Fruit fly (Drosophila melanogaster) whole organism, pupa: ENCODE data around the gene Snoo.
A peak's percentile ranks its signal among the peaks of the same experiment; 100 is the strongest.

Source experiments
- CG10348 ChIP-seq: fragments of 200-800 bp; sonication (Bioruptor generic); IDR thresholded peaks from 2 replicates; pipeline ENCODE4 v1.3.6; 2022; ENCODE audit warnings: missing biosample characterization, missing genetic modification characterization
- CG12605 ChIP-seq: fragments of 200-800 bp; sonication (Bioruptor generic); IDR thresholded peaks from 2 replicates; pipeline ENCODE4 v1.3.6; 2022; ENCODE audit warnings: missing biosample characterization, missing genetic modification characterization
- CG13204 ChIP-seq: fragments of 200-800 bp; sonication (Bioruptor generic); optimal IDR thresholded peaks from 2 replicates; lab custom pipeline; 2018; ENCODE audit warnings: missing biosample characterization, mild to moderate bottlenecking, missing genetic modification characterization, moderate library complexity
- CG14655 ChIP-seq: fragments of 200-800 bp; sonication (Bioruptor generic); optimal IDR thresholded peaks from 3 replicates; lab custom pipeline; 2017; ENCODE audit warnings: mild to moderate bottlenecking, missing biosample characterization, missing genetic modification reagents, missing genetic modification characterization
- CG15710 ChIP-seq: fragments of 200-800 bp; sonication (Bioruptor generic); optimal IDR thresholded peaks from 2 replicates; lab custom pipeline; 2018; ENCODE audit warnings: missing biosample characterization, mild to moderate bottlenecking, missing genetic modification characterization, moderate library complexity
- CG17806 ChIP-seq: fragments of 200-800 bp; sonication (Bioruptor generic); optimal IDR thresholded peaks from 2 replicates; lab custom pipeline; 2018; ENCODE audit warnings: missing biosample characterization, mild to moderate bottlenecking, missing genetic modification characterization, moderate library complexity
- CG32121 ChIP-seq: fragments of 200-800 bp; sonication (Bioruptor generic); IDR thresholded peaks from 2 replicates; pipeline ENCODE4 v1.3.6; 2022; ENCODE audit warnings: missing biosample characterization, missing genetic modification characterization
- CG34367 ChIP-seq: fragments of 200-800 bp; sonication (Bioruptor generic); optimal IDR thresholded peaks from 2 replicates; lab custom pipeline; 2018; ENCODE audit warnings: missing biosample characterization, mild to moderate bottlenecking, missing genetic modification characterization
- CG4496 ChIP-seq: fragments of 200-800 bp; sonication (Bioruptor generic); IDR thresholded peaks from 3 replicates; pipeline ENCODE4 v1.3.6; 2022; ENCODE audit warnings: missing biosample characterization, missing genetic modification characterization
- CG8159 ChIP-seq: fragments of 200-800 bp; sonication (Bioruptor generic); optimal IDR thresholded peaks from 3 replicates; lab custom pipeline; 2018; ENCODE audit warnings: missing biosample characterization, mild to moderate bottlenecking, missing genetic modification characterization, moderate library complexity
- CG8301 ChIP-seq: fragments of 200-800 bp; sonication (Bioruptor generic); optimal IDR thresholded peaks from 2 replicates; lab custom pipeline; 2018; ENCODE audit warnings: missing biosample characterization, mild to moderate bottlenecking, missing genetic modification characterization
- CG9948 ChIP-seq: fragments of 200-800 bp; sonication (Bioruptor generic); optimal IDR thresholded peaks from 2 replicates; lab custom pipeline; 2018; ENCODE audit warnings: missing biosample characterization, mild to moderate bottlenecking, missing genetic modification characterization, moderate library complexity
- D1 ChIP-seq: fragments of 200-800 bp; sonication (Bioruptor generic); optimal IDR thresholded peaks from 2 replicates; lab custom pipeline; 2018; ENCODE audit warnings: missing biosample characterization, mild to moderate bottlenecking, missing genetic modification characterization, moderate library complexity
- EcR ChIP-seq: fragments of 200-800 bp; sonication (Bioruptor generic); optimal IDR thresholded peaks from 3 replicates; lab custom pipeline; 2019; ENCODE audit warnings: missing biosample characterization, missing genetic modification characterization, mild to moderate bottlenecking, moderate library complexity, missing genetic modification reagents
- Ets98B ChIP-seq: fragments of 200-800 bp; sonication (Bioruptor generic); IDR thresholded peaks from 2 replicates; pipeline ENCODE4 v1.3.6; 2022; ENCODE audit warnings: missing biosample characterization, missing genetic modification characterization
- Pif1A ChIP-seq: fragments of 200-800 bp; sonication (Bioruptor generic); optimal IDR thresholded peaks from 3 replicates; lab custom pipeline; 2016; ENCODE audit warnings: missing biosample characterization, missing genetic modification characterization
- Pif1B ChIP-seq: fragments of 200-800 bp; sonication (Bioruptor generic); optimal IDR thresholded peaks from 3 replicates; lab custom pipeline; 2016; ENCODE audit warnings: missing biosample characterization, missing genetic modification characterization
- Snoo ChIP-seq: fragments of 200-800 bp; sonication (Bioruptor generic); optimal IDR thresholded peaks from 3 replicates; lab custom pipeline; 2017; ENCODE audit warnings: missing biosample characterization, mild to moderate bottlenecking, missing genetic modification characterization, inconsistent platforms
- fd96Ca ChIP-seq: fragments of 200-800 bp; sonication (Bioruptor generic); IDR thresholded peaks from 3 replicates; pipeline ENCODE4 v1.3.6; 2022; ENCODE audit warnings: missing biosample characterization, missing genetic modification characterization
- gl ChIP-seq: fragments of 200-800 bp; sonication (Bioruptor generic); optimal IDR thresholded peaks from 2 replicates; lab custom pipeline; 2018; ENCODE audit warnings: missing biosample characterization, mild to moderate bottlenecking, missing genetic modification characterization
- rn ChIP-seq: fragments of 200-800 bp; sonication (Bioruptor generic); IDR thresholded peaks from 2 replicates; pipeline ENCODE4 v1.3.6; 2022; ENCODE audit warnings: missing biosample characterization, missing genetic modification characterization

Snoo gene

dm6 chr2L:7911209-7911859, 72.7 kb downstream of the Snoo start:
- TF ChIP-seq gl (tag; lab: Kevin White, UChicago) (no peak), CG4496 (GFP tag; lab: Robert Waterston, UW) (0 out of 3 replicates have a peak, but pooled peaks have one; percentile 25), Pif1B (no peak), Snoo (peak; percentile 42), CG8159 (tag; lab: Kevin White, UChicago) (peak; percentile 39), CG12605 (GFP tag; lab: Robert Waterston, UW) (no peak), EcR (peak; percentile 92), CG10348 (GFP tag; lab: Robert Waterston, UW) (no peak), CG14655 (GFP tag; lab: Kevin White, UChicago) (no peak), CG17806 (tag; lab: Kevin White, UChicago) (peak; percentile 22), CG15710 (tag; lab: Kevin White, UChicago) (peak; percentile 71), CG34367 (tag; lab: Kevin White, UChicago) (peak; percentile 51), CG13204 (GFP tag; lab: Kevin White, UChicago) (peak; percentile 92), CG9948 (tag; lab: Kevin White, UChicago) (peak; percentile 26), CG32121 (GFP tag; lab: Robert Waterston, UW) (no peak), fd96Ca (no peak), Pif1A (GFP tag; lab: Kevin White, UChicago) (peak; percentile 57)

dm6 chr2L:7909854-7910253, 74.1 kb downstream of the Snoo start:
- TF ChIP-seq CG4496 (GFP tag; lab: Robert Waterston, UW) (peak; percentile 63; the same call in 2 of the 3 replicates), CG8301 (tag; lab: Kevin White, UChicago) (no peak), fd96Ca (peak; percentile 48; the same call in 1 of the 3 replicates), CG15710 (tag; lab: Kevin White, UChicago) (peak; percentile 51), CG12605 (GFP tag; lab: Robert Waterston, UW) (peak; percentile 24; the same call in 1 of the 2 replicates), CG9948 (tag; lab: Kevin White, UChicago) (no peak), Pif1A (GFP tag; lab: Kevin White, UChicago) (peak; percentile 57), CG8159 (tag; lab: Kevin White, UChicago) (no peak), Ets98B (GFP tag; lab: Robert Waterston, UW) (peak; percentile 50; the same call in 1 of the 2 replicates), CG32121 (GFP tag; lab: Robert Waterston, UW) (no peak), EcR (peak; percentile 73), Snoo (peak; percentile 84), Pif1B (no peak), CG10348 (GFP tag; lab: Robert Waterston, UW) (no peak), CG14655 (GFP tag; lab: Kevin White, UChicago) (no peak), CG17806 (tag; lab: Kevin White, UChicago) (peak; percentile 19), D1 (tag; lab: Kevin White, UChicago) (no peak), gl (tag; lab: Kevin White, UChicago) (peak; percentile 67), CG34367 (tag; lab: Kevin White, UChicago) (peak; percentile 58), rn (GFP tag; lab: Robert Waterston, UW) (no peak), CG13204 (GFP tag; lab: Kevin White, UChicago) (peak; percentile 88)

dm6 chr2L:7909327-7909804, 74.6 kb downstream of the Snoo start:
- peak; percentile 13 for TF ChIP-seq CG14655 (GFP tag; lab: Kevin White, UChicago)
- TF ChIP-seq D1 (tag; lab: Kevin White, UChicago): no peak
- TF ChIP-seq CG4496 (GFP tag; lab: Robert Waterston, UW): peak; percentile 48; the same call in 1 of the 3 replicates
- TF ChIP-seq EcR: peak; percentile 74
- peak; percentile 38 for TF ChIP-seq CG17806 (tag; lab: Kevin White, UChicago)
- TF ChIP-seq CG8159 (tag; lab: Kevin White, UChicago): peak; percentile 62
- peak; percentile 7 for TF ChIP-seq Pif1A (GFP tag; lab: Kevin White, UChicago)
- peak; percentile 13 for TF ChIP-seq CG9948 (tag; lab: Kevin White, UChicago)
- peak; percentile 63 for TF ChIP-seq Pif1B
- TF ChIP-seq CG8301 (tag; lab: Kevin White, UChicago): no peak
- no peak for TF ChIP-seq CG32121 (GFP tag; lab: Robert Waterston, UW)
- TF ChIP-seq CG15710 (tag; lab: Kevin White, UChicago): peak; percentile 22
- TF ChIP-seq fd96Ca: no peak
- TF ChIP-seq, all 21 proteins: peak for 9

- TF ChIP-seq CG15710 (tag; lab: Kevin White, UChicago) (no peak), CG12605 (GFP tag; lab: Robert Waterston, UW) (no peak), fd96Ca (no peak), CG34367 (tag; lab: Kevin White, UChicago) (no peak), D1 (tag; lab: Kevin White, UChicago) (no peak), CG32121 (GFP tag; lab: Robert Waterston, UW) (no peak), Pif1A (GFP tag; lab: Kevin White, UChicago) (no peak), CG17806 (tag; lab: Kevin White, UChicago) (no peak), CG14655 (GFP tag; lab: Kevin White, UChicago) (no peak), CG10348 (GFP tag; lab: Robert Waterston, UW) (no peak), EcR (no peak), CG8159 (tag; lab: Kevin White, UChicago) (no peak), Pif1B (no peak), CG13204 (GFP tag; lab: Kevin White, UChicago) (no peak), CG8301 (tag; lab: Kevin White, UChicago) (no peak), rn (GFP tag; lab: Robert Waterston, UW) (no peak)
These were observed 82.2 kb downstream of the Snoo start for dm6 chr2L:7901833-7902232.

- peak; percentile 45 for TF ChIP-seq EcR
- peak; percentile 47; the same call in 1 of the 2 replicates for TF ChIP-seq CG10348 (GFP tag; lab: Robert Waterston, UW)
- TF ChIP-seq CG17806 (tag; lab: Kevin White, UChicago): peak; percentile 98
- TF ChIP-seq Pif1A (GFP tag; lab: Kevin White, UChicago): peak; percentile 97
- peak; percentile 96 for TF ChIP-seq CG12605 (GFP tag; lab: Robert Waterston, UW)
- TF ChIP-seq D1 (tag; lab: Kevin White, UChicago): peak; percentile 87
- peak; percentile 97 for TF ChIP-seq CG8159 (tag; lab: Kevin White, UChicago)
- TF ChIP-seq CG4496 (GFP tag; lab: Robert Waterston, UW): peak; percentile 97
- peak; percentile 96 for TF ChIP-seq Ets98B (GFP tag; lab: Robert Waterston, UW)
- TF ChIP-seq Pif1B: peak; percentile 98
- peak; percentile 95 for TF ChIP-seq fd96Ca
- TF ChIP-seq CG13204 (GFP tag; lab: Kevin White, UChicago): peak; percentile 91
- peak; percentile 97 for TF ChIP-seq CG15710 (tag; lab: Kevin White, UChicago)
- peak; percentile 89 for TF ChIP-seq rn (GFP tag; lab: Robert Waterston, UW)
- TF ChIP-seq CG34367 (tag; lab: Kevin White, UChicago): peak; percentile 97
- TF ChIP-seq CG14655 (GFP tag; lab: Kevin White, UChicago): peak; percentile 98
- TF ChIP-seq Snoo: peak; percentile 95
- TF ChIP-seq gl (tag; lab: Kevin White, UChicago): peak; percentile 96
- peak; percentile 98 for TF ChIP-seq CG8301 (tag; lab: Kevin White, UChicago)
- peak; percentile 97 for TF ChIP-seq CG9948 (tag; lab: Kevin White, UChicago)
- TF ChIP-seq CG32121 (GFP tag; lab: Robert Waterston, UW): peak; percentile 91
- TF ChIP-seq, all 21 proteins: peak for 21
These were observed 84.0 kb downstream of the Snoo start for dm6 chr2L:7899949-7900348.
